Fruit fly (Drosophila melanogaster) whole organism, wandering third instar larva: ENCODE measurements around the gene CG6296.

Experiments
- Dfd ChIP-seq: fragments of >200 bp; optimal IDR thresholded peaks from 2 replicates; lab custom pipeline; 2017; ENCODE audit warnings: missing biosample characterization, missing genetic modification characterization
- Dif ChIP-seq: fragments of 200-275, 200-300 bp; sonication (Bioruptor generic); optimal IDR thresholded peaks from 2 replicates; lab custom pipeline; 2018; ENCODE audit warnings: missing biosample characterization, missing genetic modification characterization; ENCODE audit not compliant: partially characterized antibody
- Hnf4 ChIP-seq: fragments of 200-800 bp; sonication (Bioruptor generic); optimal IDR thresholded peaks from 2 replicates; lab custom pipeline; 2016; ENCODE audit warnings: missing biosample characterization, mild to moderate bottlenecking, missing genetic modification characterization
- Hr83 ChIP-seq: fragments of 200-300 bp; sonication (Bioruptor generic); optimal IDR thresholded peaks from 2 replicates; lab custom pipeline; 2016; ENCODE audit warnings: missing biosample characterization, mild to moderate bottlenecking, missing genetic modification characterization, moderate library complexity; ENCODE audit not compliant: poor library complexity, severe bottlenecking
- Jra ChIP-seq: sonication (Bioruptor generic); optimal IDR thresholded peaks from 2 replicates; lab custom pipeline; 2016; ENCODE audit warnings: missing biosample characterization, missing genetic modification characterization
- Mio ChIP-seq: sonication (Bioruptor generic); optimal IDR thresholded peaks from 2 replicates; lab custom pipeline; 2016; ENCODE audit warnings: missing biosample characterization, missing genetic modification characterization
- OdsH ChIP-seq: fragments of 200-800 bp; sonication (Bioruptor generic); optimal IDR thresholded peaks from 2 replicates; lab custom pipeline; 2016; ENCODE audit warnings: missing biosample characterization, mild to moderate bottlenecking, missing genetic modification characterization
- foxo ChIP-seq, 2 experiments: fragments of 200-800 bp; sonication (Bioruptor generic); optimal IDR thresholded peaks; 2 replicates in 1 of 2; 3 replicates in 1 of 2; lab custom pipeline; 2016 to 2017; ENCODE audit warnings: missing biosample characterization in 2 of 2, missing genetic modification characterization in 2 of 2
- h ChIP-seq: fragments of 200-800 bp; sonication (Bioruptor generic); optimal IDR thresholded peaks from 3 replicates; lab custom pipeline; 2016; ENCODE audit warnings: missing biosample characterization, mild to moderate bottlenecking, missing genetic modification characterization
- jim ChIP-seq: fragments of 175-275, 200-325 bp; sonication (Bioruptor generic); optimal IDR thresholded peaks from 2 replicates; lab custom pipeline; 2016; ENCODE audit warnings: missing biosample characterization, mild to moderate bottlenecking, missing genetic modification characterization
- psq ChIP-seq: fragments of 200-800 bp; sonication (Bioruptor generic); optimal IDR thresholded peaks from 3 replicates; lab custom pipeline; 2017; ENCODE audit warnings: missing biosample characterization, mild to moderate bottlenecking, missing genetic modification characterization, moderate library complexity
- sv ChIP-seq: fragments of 200-800 bp; sonication (Bioruptor generic); optimal IDR thresholded peaks from 3 replicates; lab custom pipeline; 2016; ENCODE audit warnings: missing biosample characterization, missing genetic modification characterization
- tai ChIP-seq: sonication (Bioruptor generic); optimal IDR thresholded peaks from 2 replicates; lab custom pipeline; 2016; ENCODE audit warnings: missing biosample characterization, missing genetic modification characterization
- usp ChIP-seq: fragments of >200 bp; optimal IDR thresholded peaks from 2 replicates; lab custom pipeline; 2017; ENCODE audit warnings: missing biosample characterization, missing genetic modification characterization

DNA sequence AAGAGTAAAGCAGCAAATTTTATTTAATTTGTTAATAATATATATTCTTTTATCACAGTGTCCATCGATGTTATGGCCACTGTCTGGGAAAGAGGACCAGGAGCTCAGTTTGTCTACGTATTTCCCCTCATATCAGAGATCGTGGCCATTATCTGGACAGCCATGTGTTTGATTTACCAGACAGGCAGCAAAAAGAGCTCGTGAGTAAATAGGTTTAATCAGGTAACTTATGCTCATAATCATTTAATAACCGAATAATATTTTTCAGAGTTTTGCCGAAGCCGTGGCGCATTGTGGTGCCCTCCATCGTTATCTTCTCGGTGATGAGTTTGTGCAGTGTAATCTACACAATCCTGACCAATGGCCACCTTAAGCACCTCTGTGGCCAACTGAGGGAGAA lies 20.8 kb downstream of the CG6296 start:
- no peak for TF ChIP-seq jim (GFP tag; lab: Kevin White, UChicago)
- TF ChIP-seq Hr83 (GFP tag; lab: Kevin White, UChicago): no peak
- no peak for TF ChIP-seq Dif (GFP tag; lab: Kevin White, UChicago)
- no peak for TF ChIP-seq tai (GFP tag; lab: Kevin White, UChicago)
- no peak for TF ChIP-seq psq
- no peak for TF ChIP-seq Dfd (GFP tag; lab: Kevin White, UChicago)
- TF ChIP-seq h: no peak
- TF ChIP-seq Mio (GFP tag; lab: Kevin White, UChicago): no peak
- no peak for TF ChIP-seq foxo (GFP tag; optimal IDR thresholded peaks at IDR 0.05; lab: Kevin White, UChicago)
- no peak for TF ChIP-seq OdsH (GFP tag; lab: Kevin White, UChicago)
- TF ChIP-seq Jra (GFP tag; lab: Kevin White, UChicago): no peak
- no peak for TF ChIP-seq sv (GFP tag; lab: Kevin White, UChicago)
- TF ChIP-seq Hnf4 (GFP tag; lab: Kevin White, UChicago): no peak
- TF ChIP-seq usp (GFP tag; lab: Kevin White, UChicago): no peak
